Fruit fly (Drosophila melanogaster) whole organism, embryonic: ENCODE measurements around the gene Sidpn.

ENCODE experiments used
- Asciz ChIP-seq: fragments of 200-800 bp; sonication (Bioruptor generic); optimal IDR thresholded peaks from 2 replicates; lab custom pipeline; 2017; ENCODE audit warnings: missing biosample characterization, mild to moderate bottlenecking, missing genetic modification characterization, missing genetic modification reagents
- CG10543 ChIP-seq: fragments of 200-800 bp; sonication (Bioruptor generic); optimal IDR thresholded peaks from 3 replicates; lab custom pipeline; 2017; ENCODE audit warnings: missing biosample characterization, mild to moderate bottlenecking, missing genetic modification characterization, moderate library complexity
- CG11456 ChIP-seq: fragments of 200-800 bp; sonication (Bioruptor generic); IDR thresholded peaks from 3 replicates; pipeline ENCODE4 v1.3.6; 2022; ENCODE audit warnings: missing biosample characterization, missing genetic modification characterization
- CG11560 ChIP-seq: fragments of 200-800 bp; sonication (Bioruptor generic); IDR thresholded peaks from 3 replicates; pipeline ENCODE4 v1.3.6; 2022; ENCODE audit warnings: missing biosample characterization, missing genetic modification characterization
- CG11696 ChIP-seq: fragments of 200-800 bp; sonication (Bioruptor generic); IDR thresholded peaks from 2 replicates; pipeline ENCODE4 v1.3.6; 2022; ENCODE audit warnings: missing biosample characterization, missing genetic modification characterization
- CG12219 ChIP-seq: fragments of 200-800 bp; sonication (Bioruptor generic); optimal IDR thresholded peaks from 3 replicates; lab custom pipeline; 2018; ENCODE audit warnings: missing biosample characterization, mild to moderate bottlenecking, missing genetic modification characterization
- CG1233 ChIP-seq: fragments of 200-800 bp; sonication (Bioruptor generic); optimal IDR thresholded peaks from 4 replicates; lab custom pipeline; 2018; ENCODE audit warnings: missing biosample characterization, mild to moderate bottlenecking, missing genetic modification characterization
- CG12744 ChIP-seq: fragments of 200-800 bp; sonication (Bioruptor generic); optimal IDR thresholded peaks from 2 replicates; lab custom pipeline; 2016; ENCODE audit warnings: missing biosample characterization, missing genetic modification characterization
- CG13287 ChIP-seq: fragments of 200-800 bp; sonication (Bioruptor generic); IDR thresholded peaks from 2 replicates; pipeline ENCODE4 v1.3.6; 2022; ENCODE audit warnings: missing biosample characterization, missing genetic modification characterization; ENCODE audit not compliant: partially characterized antibody
- CG13775 ChIP-seq: fragments of 200-800 bp; sonication (Bioruptor generic); optimal IDR thresholded peaks from 3 replicates; lab custom pipeline; 2017; ENCODE audit warnings: missing biosample characterization, mild to moderate bottlenecking, missing genetic modification characterization
- CG17361 ChIP-seq: fragments of 200-800 bp; sonication (Bioruptor generic); IDR thresholded peaks from 3 replicates; pipeline ENCODE4 v1.3.6; 2022; ENCODE audit warnings: missing biosample characterization, missing genetic modification characterization
- CG17385 ChIP-seq: fragments of 200-800 bp; sonication (Bioruptor generic); optimal IDR thresholded peaks from 3 replicates; lab custom pipeline; 2018; ENCODE audit warnings: missing biosample characterization, mild to moderate bottlenecking, missing genetic modification characterization
- CG18476 ChIP-seq: fragments of 200-800 bp; sonication (Bioruptor generic); optimal IDR thresholded peaks from 2 replicates; lab custom pipeline; 2016; ENCODE audit warnings: missing biosample characterization, mild to moderate bottlenecking, missing genetic modification characterization
- CG18619 ChIP-seq: fragments of 200-800 bp; sonication (Bioruptor generic); optimal IDR thresholded peaks from 3 replicates; lab custom pipeline; 2017; ENCODE audit warnings: missing biosample characterization, mild to moderate bottlenecking, missing genetic modification characterization
- CG3838 ChIP-seq: fragments of 200-800 bp; sonication (Bioruptor generic); optimal IDR thresholded peaks from 3 replicates; lab custom pipeline; 2016; ENCODE audit warnings: missing biosample characterization, missing genetic modification characterization
- CG5180 ChIP-seq: fragments of 200-800 bp; sonication (Bioruptor generic); optimal IDR thresholded peaks from 3 replicates; lab custom pipeline; 2017; ENCODE audit warnings: missing biosample characterization, missing genetic modification characterization, mild to moderate bottlenecking, moderate library complexity, missing genetic modification reagents
- CG6791 ChIP-seq: fragments of 200-800 bp; sonication (Bioruptor generic); IDR thresholded peaks from 3 replicates; pipeline ENCODE4 v1.3.6; 2022; ENCODE audit warnings: missing biosample characterization, missing genetic modification characterization; ENCODE audit not compliant: partially characterized antibody
- CG7987 ChIP-seq: fragments of 200-800 bp; sonication (Bioruptor generic); optimal IDR thresholded peaks from 2 replicates; lab custom pipeline; 2018; ENCODE audit warnings: missing biosample characterization, mild to moderate bottlenecking, missing genetic modification characterization, moderate library complexity
- CG8924 ChIP-seq: fragments of 200-800 bp; optimal IDR thresholded peaks from 3 replicates; lab custom pipeline; 2019; ENCODE audit warnings: missing biosample characterization, mild to moderate bottlenecking, missing genetic modification characterization, moderate library complexity
- CG9817 ChIP-seq: fragments of 200-800 bp; sonication (Bioruptor generic); optimal IDR thresholded peaks from 2 replicates; lab custom pipeline; 2018; ENCODE audit warnings: missing biosample characterization, mild to moderate bottlenecking, missing genetic modification characterization, moderate library complexity
- CHES-1-like ChIP-seq: fragments of 200-800 bp; sonication (Bioruptor generic); optimal IDR thresholded peaks from 2 replicates; lab custom pipeline; 2016; ENCODE audit warnings: missing biosample characterization, missing genetic modification characterization
- Chrac-16 ChIP-seq: fragments of 200-800 bp; sonication (Bioruptor generic); optimal IDR thresholded peaks from 3 replicates; lab custom pipeline; 2016; ENCODE audit warnings: missing biosample characterization, missing genetic modification characterization
- D19A ChIP-seq: fragments of 200-800 bp; optimal IDR thresholded peaks from 3 replicates; lab custom pipeline; 2019; ENCODE audit warnings: missing biosample characterization, mild to moderate bottlenecking, missing genetic modification characterization, moderate library complexity
- Deaf1 ChIP-seq: fragments of 200-800 bp; optimal IDR thresholded peaks from 3 replicates; lab custom pipeline; 2019; ENCODE audit warnings: missing biosample characterization, mild to moderate bottlenecking, missing genetic modification characterization, moderate library complexity
- Dek ChIP-seq: fragments of 200-800 bp; sonication (Bioruptor generic); optimal IDR thresholded peaks from 3 replicates; lab custom pipeline; 2019; ENCODE audit warnings: missing biosample characterization, mild to moderate bottlenecking, missing genetic modification characterization, moderate library complexity
- Fer1 ChIP-seq: fragments of 200-800 bp; sonication (Bioruptor generic); optimal IDR thresholded peaks from 2 replicates; lab custom pipeline; 2017; ENCODE audit warnings: missing biosample characterization, mild to moderate bottlenecking, missing genetic modification characterization
- Hey ChIP-seq: fragments of 200-800 bp; sonication (Bioruptor generic); optimal IDR thresholded peaks from 3 replicates; lab custom pipeline; 2018; ENCODE audit warnings: missing biosample characterization, mild to moderate bottlenecking, missing genetic modification characterization
- NC2β ChIP-seq: fragments of 200-800 bp; sonication (Bioruptor generic); optimal IDR thresholded peaks from 2 replicates; lab custom pipeline; 2016; ENCODE audit warnings: missing biosample characterization, missing genetic modification characterization
- NK7.1 ChIP-seq: fragments of 200-800 bp; sonication (Bioruptor generic); optimal IDR thresholded peaks from 3 replicates; lab custom pipeline; 2016; ENCODE audit warnings: missing biosample characterization, missing genetic modification characterization
- Nf-YA ChIP-seq: fragments of 200-800 bp; sonication (Bioruptor generic); IDR thresholded peaks from 2 replicates; pipeline ENCODE4 v1.3.6; 2022; ENCODE audit warnings: missing biosample characterization, missing genetic modification characterization
- Sry-β ChIP-seq: fragments of 200-800 bp; sonication (Bioruptor generic); optimal IDR thresholded peaks from 2 replicates; lab custom pipeline; 2018; ENCODE audit warnings: missing biosample characterization, mild to moderate bottlenecking, missing genetic modification characterization, moderate library complexity
- ab ChIP-seq: fragments of 200-800 bp; sonication (Bioruptor generic); optimal IDR thresholded peaks from 2 replicates; lab custom pipeline; 2016; ENCODE audit warnings: missing biosample characterization, missing genetic modification characterization
- ac ChIP-seq: fragments of 200-800 bp; sonication (Bioruptor generic); optimal IDR thresholded peaks from 3 replicates; lab custom pipeline; 2017; ENCODE audit warnings: missing biosample characterization, mild to moderate bottlenecking, missing genetic modification characterization
- br ChIP-seq: fragments of >200 bp; optimal IDR thresholded peaks from 2 replicates; lab custom pipeline; 2017
- caup ChIP-seq: fragments of 200-800 bp; sonication (Bioruptor generic); optimal IDR thresholded peaks from 3 replicates; lab custom pipeline; 2017; ENCODE audit warnings: missing biosample characterization, mild to moderate bottlenecking, missing genetic modification characterization, moderate library complexity; ENCODE audit not compliant: severe bottlenecking
- crp ChIP-seq, 2 experiments: fragments of 200-800 bp; sonication (Bioruptor generic); optimal IDR thresholded peaks; 2 replicates in 1 of 2; 3 replicates in 1 of 2; lab custom pipeline; 2017; ENCODE audit warnings: missing biosample characterization in 2 of 2, missing genetic modification characterization in 2 of 2, mild to moderate bottlenecking in 1 of 2, moderate library complexity in 1 of 2
- dmrt99B ChIP-seq: fragments of 200-800 bp; sonication (Bioruptor generic); optimal IDR thresholded peaks from 2 replicates; lab custom pipeline; 2018; ENCODE audit warnings: missing biosample characterization, mild to moderate bottlenecking, missing genetic modification characterization, moderate library complexity
- gcm ChIP-seq: fragments of 200-800 bp; sonication (Bioruptor generic); optimal IDR thresholded peaks from 2 replicates; lab custom pipeline; 2019; ENCODE audit warnings: missing biosample characterization, mild to moderate bottlenecking, missing genetic modification characterization, moderate library complexity
- lbe ChIP-seq: fragments of 200-800 bp; sonication (Bioruptor generic); optimal IDR thresholded peaks from 2 replicates; lab custom pipeline; 2016; ENCODE audit warnings: missing biosample characterization, mild to moderate bottlenecking, missing genetic modification characterization
- mld ChIP-seq: fragments of 200-800 bp; sonication (Bioruptor generic); IDR thresholded peaks from 3 replicates; pipeline ENCODE4 v1.3.6; 2022; ENCODE audit warnings: missing biosample characterization, missing genetic modification characterization; ENCODE audit not compliant: partially characterized antibody
- run ChIP-seq: fragments of 200-800 bp; sonication (Bioruptor generic); optimal IDR thresholded peaks from 3 replicates; lab custom pipeline; 2018; ENCODE audit warnings: missing biosample characterization, mild to moderate bottlenecking, missing genetic modification characterization
- scrt ChIP-seq: fragments of 200-800 bp; sonication (Bioruptor generic); optimal IDR thresholded peaks from 2 replicates; lab custom pipeline; 2018; ENCODE audit warnings: missing biosample characterization, mild to moderate bottlenecking, missing genetic modification characterization, moderate library complexity
- sens ChIP-seq: fragments of 200-800 bp; sonication (Bioruptor generic); peaks from one replicate; lab custom pipeline; 2016; ENCODE audit warnings: missing biosample characterization, missing genetic modification characterization
- slou ChIP-seq: fragments of 200-800 bp; sonication (Bioruptor generic); optimal IDR thresholded peaks from 3 replicates; lab custom pipeline; 2016; ENCODE audit warnings: missing biosample characterization, missing genetic modification characterization
- sob ChIP-seq: fragments of 200-800 bp; sonication (Bioruptor generic); IDR thresholded peaks from 2 replicates; pipeline ENCODE4 v1.3.6; 2022; ENCODE audit warnings: missing biosample characterization, missing genetic modification characterization
- sr ChIP-seq: fragments of 200-800 bp; sonication (Bioruptor generic); IDR thresholded peaks from 3 replicates; pipeline ENCODE4 v1.3.6; 2022; ENCODE audit warnings: missing biosample characterization, missing genetic modification characterization
- tin ChIP-seq: fragments of 200-800 bp; sonication (Bioruptor generic); optimal IDR thresholded peaks from 3 replicates; lab custom pipeline; 2016; ENCODE audit warnings: missing biosample characterization, missing genetic modification characterization
- trem ChIP-seq: fragments of 200-800 bp; optimal IDR thresholded peaks from 3 replicates; lab custom pipeline; 2019; ENCODE audit warnings: missing biosample characterization, mild to moderate bottlenecking, missing genetic modification characterization, moderate library complexity
- unpg ChIP-seq: fragments of 200-800 bp; sonication (Bioruptor generic); optimal IDR thresholded peaks from 3 replicates; lab custom pipeline; 2018; ENCODE audit warnings: missing biosample characterization, mild to moderate bottlenecking, missing genetic modification characterization, moderate library complexity
- vfl ChIP-seq: fragments of 200-800 bp; sonication (Bioruptor generic); optimal IDR thresholded peaks from 2 replicates; lab custom pipeline; 2016; ENCODE audit warnings: missing biosample characterization, missing genetic modification characterization

Sidpn gene

DNA sequence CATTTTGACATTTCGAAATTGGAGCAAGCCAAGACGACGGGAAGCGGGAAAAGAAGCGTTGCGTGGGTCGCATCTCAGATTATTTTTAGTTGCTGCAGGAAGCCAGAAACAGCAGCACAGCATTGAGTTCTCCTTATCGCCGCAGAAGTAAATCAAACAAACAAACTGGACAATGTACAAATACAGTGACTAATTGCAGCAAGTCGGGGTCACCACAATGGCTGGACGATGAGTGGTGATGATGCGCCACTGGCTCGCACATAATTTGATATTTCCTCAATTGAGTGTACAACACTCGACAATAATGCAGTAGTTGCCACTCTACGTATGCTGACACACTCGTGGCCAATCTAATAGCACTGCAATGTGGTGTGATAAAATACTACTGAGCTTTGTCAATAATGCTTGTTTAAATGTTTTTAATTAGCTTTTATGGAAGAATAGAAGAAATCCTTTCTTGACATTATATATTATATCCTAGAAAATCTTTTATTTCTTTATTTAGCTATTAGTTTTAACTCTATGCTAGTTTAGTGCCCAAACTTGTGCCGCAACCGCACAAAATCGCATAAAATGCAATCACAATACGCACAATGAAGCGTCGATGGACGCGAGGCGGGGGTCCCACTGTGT, 45.4 kb upstream of the Sidpn start:
- TF ChIP-seq gcm (GFP tag; lab: Kevin White, UChicago): peak; percentile 43
- TF ChIP-seq unpg (GFP tag; lab: Kevin White, UChicago): peak; percentile 31
- peak; percentile 32 for TF ChIP-seq trem (tag; lab: Kevin White, UChicago)
- TF ChIP-seq CG12744: no peak
- TF ChIP-seq scrt (GFP tag; lab: Kevin White, UChicago): no peak
- TF ChIP-seq Nf-YA: no peak
- TF ChIP-seq Hey (tag; lab: Kevin White, UChicago): no peak
- TF ChIP-seq CHES-1-like (GFP tag; lab: Kevin White, UChicago): no peak
- TF ChIP-seq Asciz (GFP tag; lab: Kevin White, UChicago): peak; percentile 24
- TF ChIP-seq CG5180 (GFP tag; lab: Kevin White, UChicago): no peak
- TF ChIP-seq CG13287 (GFP tag; lab: Robert Waterston, UW): no peak
- no peak for TF ChIP-seq CG10543
- no peak for TF ChIP-seq run (tag; lab: Kevin White, UChicago)
- no peak for TF ChIP-seq CG18619
- TF ChIP-seq CG9817 (tag; lab: Kevin White, UChicago): no peak
- no peak for TF ChIP-seq CG3838 (GFP tag; lab: Kevin White, UChicago)
- no peak for TF ChIP-seq Fer1
- TF ChIP-seq Sry-β (GFP tag; lab: Kevin White, UChicago): no peak
- no peak for TF ChIP-seq ab (GFP tag; lab: Kevin White, UChicago)
- TF ChIP-seq CG17385: no peak
- no peak for TF ChIP-seq CG18476 (GFP tag; lab: Kevin White, UChicago)
- no peak for TF ChIP-seq caup (GFP tag; lab: Kevin White, UChicago)
- TF ChIP-seq CG1233 (GFP tag; lab: Kevin White, UChicago): no peak
- peak; percentile 32; the same call in 1 of the 3 replicates for TF ChIP-seq CG17361 (GFP tag; lab: Robert Waterston, UW)
- TF ChIP-seq dmrt99B: peak; percentile 68
- TF ChIP-seq CG13775: no peak
- no peak for TF ChIP-seq CG7987 (GFP tag; lab: Kevin White, UChicago)
- TF ChIP-seq mld (GFP tag; lab: Robert Waterston, UW): no peak
- TF ChIP-seq CG8924 (tag; lab: Kevin White, UChicago): peak; percentile 46
- no peak for TF ChIP-seq sob
- no peak for TF ChIP-seq ac (GFP tag; lab: Kevin White, UChicago)
- no peak for TF ChIP-seq tin (GFP tag; lab: Kevin White, UChicago)
- TF ChIP-seq slou (GFP tag; lab: Kevin White, UChicago): no peak
- TF ChIP-seq CG12219 (GFP tag; lab: Kevin White, UChicago): no peak
- TF ChIP-seq Chrac-16 (GFP tag; lab: Kevin White, UChicago): no peak
- TF ChIP-seq sr: peak; percentile 36; the same call in 1 of the 3 replicates
- TF ChIP-seq Dek (tag; lab: Kevin White, UChicago): no peak
- no peak for TF ChIP-seq CG11560 (tag; lab: Robert Waterston, UW)
- no peak for TF ChIP-seq vfl (GFP tag; lab: Kevin White, UChicago)
- no peak for TF ChIP-seq lbe (GFP tag; lab: Kevin White, UChicago)
- no peak for TF ChIP-seq br
- TF ChIP-seq NC2β (GFP tag; lab: Kevin White, UChicago): no peak
- no peak for TF ChIP-seq CG11456 (GFP tag; lab: Robert Waterston, UW)
- TF ChIP-seq D19A (tag; lab: Kevin White, UChicago): peak; percentile 26
- TF ChIP-seq crp (GFP tag; optimal IDR thresholded peaks at IDR 0.05; lab: Kevin White, UChicago): no peak
- TF ChIP-seq NK7.1 (GFP tag; lab: Kevin White, UChicago): no peak
- peak; percentile 91 for TF ChIP-seq CG11696 (GFP tag; lab: Robert Waterston, UW)
- peak; percentile 83 for TF ChIP-seq sens (GFP tag; lab: Kevin White, UChicago)
- TF ChIP-seq CG6791 (GFP tag; lab: Robert Waterston, UW): no peak
- no peak for TF ChIP-seq Deaf1 (tag; lab: Kevin White, UChicago)
